Worm (Caenorhabditis elegans): Measurements from ENCODE around the gene nlr-1.

The nlr-1 gene

DNA sequence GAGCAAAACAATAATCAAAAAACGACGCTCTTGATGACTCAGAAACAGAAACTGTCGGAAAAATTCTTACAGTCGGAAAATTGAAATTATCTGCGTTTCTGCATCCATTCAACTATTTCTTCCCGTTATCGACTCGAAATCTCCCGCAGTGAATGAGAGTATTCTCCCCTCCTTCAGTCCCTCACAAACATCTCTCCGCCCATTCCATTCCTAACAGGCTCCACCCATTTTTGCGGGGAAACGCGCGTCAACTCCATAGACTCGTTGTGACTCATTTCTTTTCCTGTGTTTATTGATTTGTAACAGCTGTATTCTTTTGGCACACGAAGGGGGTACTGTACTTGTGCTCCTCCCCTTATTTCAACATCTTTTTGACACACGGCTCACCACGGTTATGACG is 50.3 kb downstream of the nlr-1 start:
- TF ChIP-seq alr-1 (tag; optimal IDR thresholded peaks at IDR 0.05) = no peak
- peak; percentile 73 for TF ChIP-seq nhr-129 (tag; optimal IDR thresholded peaks at IDR 0.05)
- TF ChIP-seq lsy-2 (tag; optimal IDR thresholded peaks at IDR 0.05) = peak in 1 of 2 experiments; percentile 43
- TF ChIP-seq unc-55 (GFP tag; optimal IDR thresholded peaks at IDR 0.05) = peak; percentile 31

ce11 chrIV:12126740-12127472 is 51.2 kb downstream of the nlr-1 start:
- TF ChIP-seq lsy-2 (tag; optimal IDR thresholded peaks at IDR 0.05) (peak in 1 of 2 experiments; percentile 15), nhr-12 (tag; optimal IDR thresholded peaks at IDR 0.05) (no peak)

DNA sequence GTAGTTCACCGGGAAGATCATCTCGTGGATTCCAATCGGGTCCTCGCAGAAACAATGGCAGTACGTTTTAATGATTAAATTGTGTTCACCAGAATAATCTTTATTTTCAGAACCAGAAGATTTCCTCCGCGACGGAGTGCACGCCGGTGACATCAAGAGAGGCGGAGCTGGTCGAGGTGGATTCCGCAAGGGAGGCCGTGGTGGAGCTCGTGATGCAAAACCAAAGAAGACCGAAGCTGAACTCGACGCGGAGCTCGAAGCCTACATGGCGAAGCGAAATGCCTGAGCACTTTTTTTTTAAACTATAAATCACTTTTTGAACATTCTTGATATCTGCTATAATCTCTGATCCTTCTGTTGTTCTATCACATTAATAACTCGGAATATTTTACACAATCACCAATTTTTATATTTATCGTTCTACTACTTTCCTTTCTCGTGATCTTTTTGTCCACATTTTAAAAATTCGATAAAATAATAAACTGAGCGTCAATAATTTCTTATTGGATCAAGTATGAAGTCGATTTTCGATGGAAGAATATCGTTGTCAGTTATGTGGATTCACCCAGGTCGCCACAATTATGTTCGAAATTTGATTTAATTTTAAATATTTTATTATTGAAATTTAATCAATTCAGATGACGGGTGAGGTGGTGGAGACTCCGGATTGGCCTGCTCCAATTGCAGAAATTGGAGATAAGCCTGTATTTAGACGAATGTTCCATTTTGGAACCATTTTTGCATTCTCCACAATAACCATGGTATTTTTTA is 53.6 kb downstream of the nlr-1 start, which contains the start of gene dhhc-6:
TSS of gene dhhc-6 (plus strand) at position 639 of the 771 bp plus-strand sequence.
- TF ChIP-seq nhr-237 (tag; optimal IDR thresholded peaks at IDR 0.05) (no peak), sem-4 (tag; optimal IDR thresholded peaks at IDR 0.05) (no peak), sma-9 (GFP tag; optimal IDR thresholded peaks at IDR 0.05) (no peak), sma-9 (tag; optimal IDR thresholded peaks at IDR 0.05) (no peak), ztf-1 (GFP tag; conservative IDR thresholded peaks at IDR 0.05) (no peak), elt-3 (tag; optimal IDR thresholded peaks at IDR 0.05) (no peak), ceh-16 (tag; optimal IDR thresholded peaks at IDR 0.05) (no peak), peb-1 (tag; optimal IDR thresholded peaks at IDR 0.05) (no peak), nhr-129 (tag; optimal IDR thresholded peaks at IDR 0.05) (no peak), R02D3.7 (tag; optimal IDR thresholded peaks at IDR 0.05) (no peak), egl-27 (tag; optimal IDR thresholded peaks at IDR 0.05) (no peak), lin-13 (GFP tag; optimal IDR thresholded peaks at IDR 0.05) (no peak), C34F6.9 (tag; optimal IDR thresholded peaks at IDR 0.05) (no peak), fos-1 (tag; optimal IDR thresholded peaks at IDR 0.05) (no peak), zag-1 (tag; optimal IDR thresholded peaks at IDR 0.05) (no peak), ceh-82 (tag; optimal IDR thresholded peaks at IDR 0.05) (no peak), unc-55 (GFP tag; optimal IDR thresholded peaks at IDR 0.05) (no peak), nhr-21 (tag; optimal IDR thresholded peaks at IDR 0.05) (no peak), unc-62 (GFP tag; optimal IDR thresholded peaks at IDR 0.05) (no peak)

- TF ChIP-seq unc-55 (GFP tag; optimal IDR thresholded peaks at IDR 0.05) (peak; percentile 49), C34F6.9 (tag; optimal IDR thresholded peaks at IDR 0.05) (peak; percentile 61), nhr-129 (tag; optimal IDR thresholded peaks at IDR 0.05) (peak; percentile 33), fos-1 (tag; optimal IDR thresholded peaks at IDR 0.05) (peak; percentile 8), nhr-6 (tag; optimal IDR thresholded peaks at IDR 0.05) (no peak), lsy-2 (tag; optimal IDR thresholded peaks at IDR 0.05) (peak in 1 of 2 experiments; percentile 32), nhr-237 (tag; optimal IDR thresholded peaks at IDR 0.05) (no peak)
Observed at ce11 chrIV:12122874-12123664, 55.1 kb downstream of the nlr-1 start, which contains the start of gene aly-3. Gene aly-3, plus strand, starts transcription at chrIV:12123282.

DNA sequence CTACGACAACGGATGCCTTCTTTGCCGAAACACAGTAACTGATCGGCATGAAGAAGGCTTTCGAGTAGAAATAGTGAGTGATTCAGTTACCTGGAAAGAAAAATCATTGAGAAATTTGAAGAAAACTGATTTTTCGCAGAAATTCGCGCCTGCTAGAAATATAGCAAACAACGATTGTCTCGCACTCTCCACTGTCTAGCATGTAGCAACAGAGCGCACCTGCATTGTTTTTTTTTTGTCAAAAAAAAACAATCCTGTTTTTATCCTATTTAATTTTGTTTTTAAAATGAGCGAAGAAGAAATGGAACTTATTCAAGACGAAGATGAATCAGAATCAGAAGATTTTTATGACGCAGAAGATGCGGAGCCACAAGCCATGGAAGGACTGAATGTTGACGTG is 57.1 kb downstream of the nlr-1 start, which contains the start of the genes ddb-1 and M18.6:
TSS of gene ddb-1 (minus strand) at position 90 of the 400 bp plus-strand sequence.
TSS of gene M18.6 (plus strand) at position 235 of the 400 bp plus-strand sequence.
- TF ChIP-seq ztf-11 (tag; optimal IDR thresholded peaks at IDR 0.05) (no peak), blmp-1 (tag; optimal IDR thresholded peaks at IDR 0.05; ENCODE audit: insufficient read depth) (no peak), crh-2 (tag; optimal IDR thresholded peaks at IDR 0.05) (no peak), mbf-1 (tag; optimal IDR thresholded peaks at IDR 0.05) (no peak), R02D3.7 (tag; optimal IDR thresholded peaks at IDR 0.05) (no peak), elt-1 (tag; optimal IDR thresholded peaks at IDR 0.05) (no peak), nhr-6 (tag; optimal IDR thresholded peaks at IDR 0.05) (no peak), ztf-4 (tag; optimal IDR thresholded peaks at IDR 0.05) (no peak), unc-62 (GFP tag; optimal IDR thresholded peaks at IDR 0.05) (no peak), fos-1 (tag; optimal IDR thresholded peaks at IDR 0.05) (no peak), nhr-23 (tag; optimal IDR thresholded peaks at IDR 0.05) (no peak), ceh-16 (tag; optimal IDR thresholded peaks at IDR 0.05) (no peak), lsy-2 (tag; optimal IDR thresholded peaks at IDR 0.05) (peak in 1 of 2 experiments; percentile 55), ama-1 (optimal IDR thresholded peaks at IDR 0.05) (no peak), nhr-25 (tag; optimal IDR thresholded peaks at IDR 0.05) (no peak), sem-4 (tag; optimal IDR thresholded peaks at IDR 0.05) (no peak), ztf-1 (GFP tag; conservative IDR thresholded peaks at IDR 0.05) (no peak), lin-11 (tag; optimal IDR thresholded peaks at IDR 0.05) (no peak), lin-13 (GFP tag; optimal IDR thresholded peaks at IDR 0.05) (no peak), mab-5 (tag; optimal IDR thresholded peaks at IDR 0.05) (no peak), nhr-77 (tag; optimal IDR thresholded peaks at IDR 0.05) (no peak), nhr-129 (tag; optimal IDR thresholded peaks at IDR 0.05) (peak; percentile 76), nhr-237 (tag; optimal IDR thresholded peaks at IDR 0.05) (no peak), skn-1 (tag; optimal IDR thresholded peaks at IDR 0.05) (no peak), egl-27 (tag; optimal IDR thresholded peaks at IDR 0.05) (no peak), unc-55 (GFP tag; optimal IDR thresholded peaks at IDR 0.05) (peak; percentile 68), snpc-4 (tag; optimal IDR thresholded peaks at IDR 0.05) (no peak), nhr-21 (tag; optimal IDR thresholded peaks at IDR 0.05) (no peak), C34F6.9 (tag; optimal IDR thresholded peaks at IDR 0.05) (peak; percentile 71), peb-1 (tag; optimal IDR thresholded peaks at IDR 0.05) (no peak), aly-2 (tag; optimal IDR thresholded peaks at IDR 0.05) (no peak), zag-1 (tag; optimal IDR thresholded peaks at IDR 0.05) (no peak)

All from whole organism, L2 larva.